Worm (Caenorhabditis elegans) whole organism, late embryonic: ENCODE data around the gene R10E9.4.

Experiments used
- ama-1 ChIP-seq: fragments of 150-350 bp; optimal IDR thresholded peaks from 2 replicates; lab custom pipeline; 2014
- ceh-30 ChIP-seq: fragments of 150-350 bp; optimal IDR thresholded peaks from 2 replicates; lab custom pipeline; 2014; ENCODE audit warnings: missing biosample characterization, missing genetic modification characterization
- ceh-48 ChIP-seq: sonication (generic microtip); optimal IDR thresholded peaks from 2 replicates; lab custom pipeline; 2016; ENCODE audit warnings: missing genetic modification characterization, inconsistent platforms, missing compliant biosample characterization
- ceh-9 ChIP-seq: sonication (generic microtip); optimal IDR thresholded peaks from 2 replicates; lab custom pipeline; 2016; ENCODE audit warnings: mild to moderate bottlenecking, missing genetic modification characterization, inconsistent platforms, missing compliant biosample characterization
- fkh-10 ChIP-seq: fragments of 150-350 bp; optimal IDR thresholded peaks from 2 replicates; lab custom pipeline; 2014; ENCODE audit warnings: missing biosample characterization, missing genetic modification reagents, missing genetic modification characterization

DNA sequence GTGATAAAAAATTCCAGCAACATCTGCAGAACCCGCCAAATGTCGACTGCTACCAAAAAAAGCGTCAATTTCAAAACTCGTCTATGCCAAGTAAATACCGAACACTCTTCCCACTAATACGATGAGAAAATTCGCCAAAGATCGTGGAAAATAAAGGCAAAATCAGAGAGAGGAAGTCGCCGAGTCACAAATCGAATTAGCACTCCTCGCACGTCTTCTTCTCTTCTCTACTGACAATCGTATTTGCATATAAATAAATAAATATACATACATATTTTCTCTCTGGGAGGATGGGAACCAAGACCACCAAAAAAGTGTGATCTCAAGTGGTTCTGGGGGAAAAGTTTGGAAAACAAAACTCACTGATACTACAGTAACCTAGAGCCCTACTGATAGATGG, 2.2 kb downstream of the R10E9.4 start:
- TF ChIP-seq fkh-10 (GFP tag; lab: Kevin White, UChicago) (no peak), ceh-48 (tag; lab: Kevin White, UChicago) (no peak), ceh-9 (tag; lab: Kevin White, UChicago) (no peak), ama-1 (lab: Kevin White, UChicago) (no peak), ceh-30 (tag; lab: Kevin White, UChicago) (no peak)
